Worm (Caenorhabditis elegans) whole organism, L3 larva: ENCODE measurements around the gene C44B12.6.
A peak's percentile ranks its signal among the peaks of the same experiment; 100 is the strongest.

Experiments used
- ZK546.5 ChIP-seq: sonication (generic microtip); optimal IDR thresholded peaks from 2 replicates; lab custom pipeline; 2017; ENCODE audit warnings: missing biosample characterization, missing genetic modification characterization
- aly-2 ChIP-seq: fragments of 150-350 bp; optimal IDR thresholded peaks from 2 replicates; lab custom pipeline; 2014; ENCODE audit warnings: missing biosample characterization, missing genetic modification characterization
- ama-1 ChIP-seq: fragments of 150-350 bp; optimal IDR thresholded peaks from 2 replicates; lab custom pipeline; 2018
- ceh-16 ChIP-seq: sonication (generic microtip); optimal IDR thresholded peaks from 2 replicates; lab custom pipeline; 2017; ENCODE audit warnings: missing biosample characterization, missing genetic modification characterization
- ceh-28 ChIP-seq: fragments of 150-350 bp; optimal IDR thresholded peaks from 2 replicates; lab custom pipeline; 2014; ENCODE audit warnings: missing biosample characterization, missing genetic modification reagents, missing genetic modification characterization
- ceh-82 ChIP-seq: fragments of 150-350 bp; optimal IDR thresholded peaks from 2 replicates; lab custom pipeline; 2014; ENCODE audit warnings: missing biosample characterization, missing genetic modification characterization
- ceh-9 ChIP-seq: sonication (generic microtip); optimal IDR thresholded peaks from 2 replicates; lab custom pipeline; 2018; ENCODE audit warnings: missing biosample characterization, missing genetic modification characterization
- daf-12 ChIP-seq: fragments of 150-350 bp; optimal IDR thresholded peaks from 2 replicates; lab custom pipeline; 2014; ENCODE audit warnings: missing biosample characterization, missing genetic modification reagents, missing genetic modification characterization
- egl-27 ChIP-seq: sonication (generic microtip); optimal IDR thresholded peaks from 4 replicates; lab custom pipeline; 2017; ENCODE audit warnings: missing biosample characterization, missing genetic modification reagents, missing genetic modification characterization
- elt-1 ChIP-seq: fragments of 150-350 bp; optimal IDR thresholded peaks from 2 replicates; lab custom pipeline; 2014; ENCODE audit warnings: missing biosample characterization, missing genetic modification characterization
- elt-2 ChIP-seq: sonication (generic microtip); optimal IDR thresholded peaks from 2 replicates; lab custom pipeline; 2016; ENCODE audit warnings: missing genetic modification reagents, mild to moderate bottlenecking, missing genetic modification characterization, missing compliant biosample characterization
- fkh-10 ChIP-seq: sonication (generic microtip); optimal IDR thresholded peaks from 2 replicates; lab custom pipeline; 2017; ENCODE audit warnings: missing biosample characterization, missing genetic modification reagents, missing genetic modification characterization
- fkh-2 ChIP-seq: fragments of 150-350 bp; optimal IDR thresholded peaks from 2 replicates; lab custom pipeline; 2014; ENCODE audit warnings: missing biosample characterization, missing genetic modification reagents, missing genetic modification characterization
- fos-1 ChIP-seq: fragments of 150-350 bp; optimal IDR thresholded peaks from 2 replicates; lab custom pipeline; 2014; ENCODE audit warnings: missing biosample characterization, missing genetic modification characterization
- hmg-11 ChIP-seq: sonication (generic microtip); optimal IDR thresholded peaks from 2 replicates; lab custom pipeline; 2016; ENCODE audit warnings: missing genetic modification characterization, missing compliant biosample characterization
- lin-15B ChIP-seq: fragments of 150-350 bp; optimal IDR thresholded peaks from 2 replicates; lab custom pipeline; 2014; ENCODE audit warnings: missing biosample characterization, missing genetic modification characterization
- mdl-1 ChIP-seq: fragments of 150-350 bp; optimal IDR thresholded peaks from 2 replicates; lab custom pipeline; 2014; ENCODE audit warnings: missing biosample characterization, missing genetic modification characterization
- nhr-11 ChIP-seq: fragments of 150-350 bp; optimal IDR thresholded peaks from 2 replicates; lab custom pipeline; 2014; ENCODE audit warnings: missing biosample characterization, missing genetic modification characterization
- nhr-23 ChIP-seq: fragments of 150-350 bp; optimal IDR thresholded peaks from 2 replicates; lab custom pipeline; 2014; ENCODE audit warnings: missing biosample characterization, missing genetic modification reagents, missing genetic modification characterization
- nhr-237 ChIP-seq: fragments of 150-350 bp; optimal IDR thresholded peaks from 2 replicates; lab custom pipeline; 2014; ENCODE audit warnings: missing biosample characterization, missing genetic modification characterization
- nhr-25 ChIP-seq: sonication (generic microtip); optimal IDR thresholded peaks from 2 replicates; lab custom pipeline; 2017; ENCODE audit warnings: missing biosample characterization, missing genetic modification characterization
- nhr-43 ChIP-seq: sonication (generic microtip); optimal IDR thresholded peaks from 2 replicates; lab custom pipeline; 2016; ENCODE audit warnings: mild to moderate bottlenecking, missing genetic modification characterization, missing compliant biosample characterization; ENCODE audit not compliant: poor library complexity, severe bottlenecking
- nhr-77 ChIP-seq: fragments of 150-350 bp; optimal IDR thresholded peaks from 2 replicates; lab custom pipeline; 2014; ENCODE audit warnings: missing biosample characterization, missing genetic modification characterization
- pha-4 ChIP-seq: fragments of 150-350 bp; optimal IDR thresholded peaks from 2 replicates; lab custom pipeline; 2014; ENCODE audit warnings: missing biosample characterization, missing genetic modification reagents, missing genetic modification characterization
- pqm-1 ChIP-seq: fragments of 150-350 bp; optimal IDR thresholded peaks from 2 replicates; lab custom pipeline; 2017; ENCODE audit warnings: missing biosample characterization, missing genetic modification characterization, inconsistent platforms
- skn-1 ChIP-seq: fragments of 150-350 bp; optimal IDR thresholded peaks from 2 replicates; lab custom pipeline; 2014; ENCODE audit warnings: missing biosample characterization, missing genetic modification characterization
- snpc-4 ChIP-seq: fragments of 150-350 bp; optimal IDR thresholded peaks from 2 replicates; lab custom pipeline; 2014; ENCODE audit warnings: missing biosample characterization, missing genetic modification characterization
- unc-62 ChIP-seq: fragments of 150-350 bp; sonication (generic microtip); optimal IDR thresholded peaks from 4 replicates; lab custom pipeline; 2014; ENCODE audit warnings: missing biosample characterization, missing genetic modification reagents, missing genetic modification characterization
- zag-1 ChIP-seq: fragments of 150-350 bp; optimal IDR thresholded peaks from 2 replicates; lab custom pipeline; 2014; ENCODE audit warnings: missing biosample characterization, missing genetic modification characterization
- ztf-4 ChIP-seq: fragments of 150-350 bp; optimal IDR thresholded peaks from 2 replicates; lab custom pipeline; 2014; ENCODE audit warnings: missing biosample characterization, missing genetic modification characterization

The C44B12.6 gene

ce11 chrIV:1167352-1167751 lies 30.8 kb upstream of the C44B12.6 start:
- no peak for TF ChIP-seq nhr-11 (tag; lab: Kevin White, UChicago)
- TF ChIP-seq ceh-9 (tag; lab: Kevin White, UChicago) = no peak
- no peak for TF ChIP-seq ama-1 (lab: Kevin White, UChicago)
- no peak for TF ChIP-seq ceh-82
- TF ChIP-seq mdl-1 (tag; lab: Kevin White, UChicago) = no peak
- TF ChIP-seq nhr-43 (tag; lab: Kevin White, UChicago) = no peak
- TF ChIP-seq elt-2 = no peak
- TF ChIP-seq nhr-77 (tag; lab: Kevin White, UChicago) = no peak
- TF ChIP-seq elt-1 (tag; lab: Kevin White, UChicago) = no peak
- TF ChIP-seq fkh-2 (tag; lab: Kevin White, UChicago) = no peak
- TF ChIP-seq ceh-28 (tag; lab: Kevin White, UChicago) = no peak
- TF ChIP-seq pha-4 (tag; lab: Kevin White, UChicago) = no peak
- no peak for TF ChIP-seq nhr-23 (tag; lab: Kevin White, UChicago)
- no peak for TF ChIP-seq egl-27 (tag; lab: Kevin White, UChicago)
- no peak for TF ChIP-seq daf-12 (tag; lab: Kevin White, UChicago)
- TF ChIP-seq nhr-237 (tag; lab: Kevin White, UChicago) = no peak
- no peak for TF ChIP-seq snpc-4 (tag; lab: Kevin White, UChicago)
- no peak for TF ChIP-seq ZK546.5
- TF ChIP-seq fos-1 (tag; lab: Kevin White, UChicago) = no peak
- TF ChIP-seq zag-1 (tag; lab: Kevin White, UChicago) = no peak

ce11 chrIV:1163126-1163525 lies 26.6 kb upstream of the C44B12.6 start, which contains the start of gene C50A2.7:
C50A2.7 (plus strand) TSS chrIV:1163426.
- no peak for TF ChIP-seq pha-4 (tag; lab: Kevin White, UChicago)
- no peak for TF ChIP-seq zag-1 (tag; lab: Kevin White, UChicago)
- TF ChIP-seq elt-1 (tag; lab: Kevin White, UChicago) = no peak
- TF ChIP-seq snpc-4 (tag; lab: Kevin White, UChicago) = no peak
- TF ChIP-seq ceh-82 = no peak
- TF ChIP-seq unc-62 (GFP tag; lab: Kevin White, UChicago) = no peak
- no peak for TF ChIP-seq nhr-77 (tag; lab: Kevin White, UChicago)
- TF ChIP-seq, all 47 proteins: peak for 0

ce11 chrIV:1160386-1160785 lies 23.8 kb upstream of the C44B12.6 start, which contains the start of gene ets-8:
ets-8 (minus strand) TSS chrIV:1160486.
- TF ChIP-seq lin-15B (no peak), ceh-16 (tag; lab: Kevin White, UChicago) (no peak), hmg-11 (no peak), fkh-10 (GFP tag; lab: Kevin White, UChicago) (no peak)

ce11 chrIV:1157928-1158327 lies 21.4 kb upstream of the C44B12.6 start, which contains the start of gene C50A2.3:
C50A2.3 (minus strand) TSS chrIV:1158028.
- TF ChIP-seq snpc-4 (tag; lab: Kevin White, UChicago) (no peak), skn-1 (no peak), ztf-4 (tag; lab: Kevin White, UChicago) (no peak), ama-1 (lab: Kevin White, UChicago) (no peak), unc-62 (GFP tag; lab: Kevin White, UChicago) (no peak), ZK546.5 (no peak)

ce11 chrIV:1155206-1155605 lies 18.6 kb upstream of the C44B12.6 start:
- TF ChIP-seq nhr-25 (tag; lab: Kevin White, UChicago) (peak; percentile 29), zag-1 (tag; lab: Kevin White, UChicago) (no peak)
- TF ChIP-seq, all 47 proteins: peak for 1

- TF ChIP-seq pha-4 (tag; lab: Kevin White, UChicago) (peak; percentile 21), elt-1 (tag; lab: Kevin White, UChicago) (no peak), elt-2 (peak; percentile 75), aly-2 (tag; lab: Kevin White, UChicago) (no peak), pqm-1 (tag; lab: Kevin White, UChicago) (peak; percentile 53), fkh-2 (tag; lab: Kevin White, UChicago) (no peak)
- TF ChIP-seq, all 47 proteins: peak for 3
Measured at ce11 chrIV:1148425-1149151, 12.0 kb upstream of the C44B12.6 start.
